Fruit fly (Drosophila melanogaster) whole organism, embryonic: ENCODE measurements around the gene Atg2.
A peak's percentile ranks its signal among the peaks of the same experiment; 100 is the strongest.

ENCODE experiments used
- Atf-2 ChIP-seq: fragments of 200-800 bp; sonication (Bioruptor generic); optimal IDR thresholded peaks from 2 replicates; lab custom pipeline; 2016; ENCODE audit warnings: missing biosample characterization, missing genetic modification characterization
- Awh ChIP-seq: fragments of 200-800 bp; sonication (Bioruptor generic); IDR thresholded peaks from 2 replicates; pipeline ENCODE4, ENCODE4 v1.3.6; 2022; ENCODE audit warnings: missing biosample characterization, missing genetic modification characterization
- Blimp-1 ChIP-seq: fragments of 200-800 bp; sonication (Bioruptor generic); optimal IDR thresholded peaks from 3 replicates; lab custom pipeline; 2018; ENCODE audit warnings: missing biosample characterization, missing genetic modification characterization, mild to moderate bottlenecking, moderate library complexity, missing genetic modification reagents
- CG10147 ChIP-seq: fragments of 200-800 bp; sonication (Bioruptor generic); optimal IDR thresholded peaks from 2 replicates; lab custom pipeline; 2019; ENCODE audit warnings: missing biosample characterization, mild to moderate bottlenecking, missing genetic modification characterization, moderate library complexity
- CG1024 ChIP-seq: fragments of 200-800 bp; sonication (Bioruptor generic); IDR thresholded peaks from 2 replicates; pipeline ENCODE4 v1.3.6; 2022; ENCODE audit warnings: missing biosample characterization, missing genetic modification characterization
- CG11247 ChIP-seq: fragments of 200-800 bp; sonication (Bioruptor generic); IDR thresholded peaks from 2 replicates; pipeline ENCODE4 v1.3.6; 2022; ENCODE audit warnings: missing biosample characterization, missing genetic modification characterization
- CG11696 ChIP-seq: fragments of 200-800 bp; sonication (Bioruptor generic); IDR thresholded peaks from 2 replicates; pipeline ENCODE4 v1.3.6; 2022; ENCODE audit warnings: missing biosample characterization, missing genetic modification characterization
- CG12236 ChIP-seq: fragments of 200-800 bp; sonication (Bioruptor generic); optimal IDR thresholded peaks from 2 replicates; lab custom pipeline; 2016; ENCODE audit warnings: missing biosample characterization, missing genetic modification characterization
- CG12659 ChIP-seq: fragments of 200-800 bp; sonication (Bioruptor generic); optimal IDR thresholded peaks from 3 replicates; lab custom pipeline; 2017; ENCODE audit warnings: mild to moderate bottlenecking, missing biosample characterization, missing genetic modification reagents, missing genetic modification characterization
- CG12769 ChIP-seq: fragments of 200-800 bp; sonication (Bioruptor generic); optimal IDR thresholded peaks from 2 replicates; lab custom pipeline; 2019; ENCODE audit warnings: missing biosample characterization, mild to moderate bottlenecking, missing genetic modification characterization, moderate library complexity
- CG13624 ChIP-seq: fragments of 200-800 bp; sonication (Bioruptor generic); optimal IDR thresholded peaks from 2 replicates; lab custom pipeline; 2016; ENCODE audit warnings: missing biosample characterization, missing genetic modification characterization
- CG14014 ChIP-seq: fragments of 200-800 bp; sonication (Bioruptor generic); IDR thresholded peaks from 2 replicates; pipeline ENCODE4 v1.3.6; 2022; ENCODE audit warnings: missing biosample characterization, missing genetic modification characterization
- CG14441 ChIP-seq: fragments of 200-800 bp; sonication (Bioruptor generic); IDR thresholded peaks from 2 replicates; pipeline ENCODE4 v1.3.6; 2022; ENCODE audit warnings: missing biosample characterization, missing genetic modification characterization
- CG1603 ChIP-seq: fragments of 200-800 bp; sonication (Bioruptor generic); optimal IDR thresholded peaks from 2 replicates; lab custom pipeline; 2019; ENCODE audit warnings: missing biosample characterization, mild to moderate bottlenecking, missing genetic modification characterization, moderate library complexity
- CG17612 ChIP-seq: fragments of 200-800 bp; sonication (Bioruptor generic); IDR thresholded peaks from 2 replicates; pipeline ENCODE4 v1.3.6; 2022; ENCODE audit warnings: missing biosample characterization, missing genetic modification characterization
- CG17829 ChIP-seq: fragments of 200-800 bp; optimal IDR thresholded peaks from 2 replicates; lab custom pipeline; 2019; ENCODE audit warnings: missing biosample characterization, mild to moderate bottlenecking, missing genetic modification characterization, moderate library complexity
- CG31441 ChIP-seq: fragments of 200-800 bp; sonication (Bioruptor generic); IDR thresholded peaks from 2 replicates; pipeline ENCODE4 v1.3.6; 2022; ENCODE audit warnings: missing biosample characterization, missing genetic modification characterization
- CG32532 ChIP-seq: fragments of 200-800 bp; sonication (Bioruptor generic); IDR thresholded peaks from 2 replicates; pipeline ENCODE4 v1.3.6; 2022; ENCODE audit warnings: missing biosample characterization, missing genetic modification characterization
- CG3847 ChIP-seq: fragments of 200-800 bp; sonication (Bioruptor generic); IDR thresholded peaks from 2 replicates; pipeline ENCODE4 v1.3.6; 2022; ENCODE audit warnings: missing biosample characterization, missing genetic modification characterization
- CG3995 ChIP-seq: fragments of 200-800 bp; sonication (Bioruptor generic); optimal IDR thresholded peaks from 3 replicates; lab custom pipeline; 2016; ENCODE audit warnings: missing biosample characterization, missing genetic modification characterization
- CG4404 ChIP-seq: fragments of 200-800 bp; sonication (Bioruptor generic); IDR thresholded peaks from 2 replicates; pipeline ENCODE4 v1.3.6; 2022; ENCODE audit warnings: missing biosample characterization, missing genetic modification characterization
- CG6689 ChIP-seq: fragments of 200-800 bp; sonication (Bioruptor generic); IDR thresholded peaks from 2 replicates; pipeline ENCODE4 v1.3.6; 2022; ENCODE audit warnings: missing biosample characterization, missing genetic modification characterization
- CG6791 ChIP-seq: fragments of 200-800 bp; sonication (Bioruptor generic); IDR thresholded peaks from 3 replicates; pipeline ENCODE4 v1.3.6; 2022; ENCODE audit warnings: missing biosample characterization, missing genetic modification characterization; ENCODE audit not compliant: partially characterized antibody
- CG7928 ChIP-seq: fragments of 200-800 bp; sonication (Bioruptor generic); optimal IDR thresholded peaks from 2 replicates; lab custom pipeline; 2017; ENCODE audit warnings: missing biosample characterization, mild to moderate bottlenecking, missing genetic modification characterization
- CG9215 ChIP-seq: fragments of 200-800 bp; sonication (Bioruptor generic); IDR thresholded peaks from 2 replicates; pipeline ENCODE4 v1.3.6; 2022; ENCODE audit warnings: missing biosample characterization, missing genetic modification characterization
- Camta ChIP-seq: fragments of 200-800 bp; sonication (Bioruptor generic); optimal IDR thresholded peaks from 2 replicates; lab custom pipeline; 2016; ENCODE audit warnings: missing biosample characterization, missing genetic modification characterization
- D ChIP-seq, 2 experiments: fragments of 200-800 bp in 1 of 2; fragments of >200 bp in 1 of 2; sonication (Bioruptor generic) in 1 of 2; optimal IDR thresholded peaks; 2 replicates in 1 of 2; 3 replicates in 1 of 2; lab custom pipeline; 2017; ENCODE audit warnings: mild to moderate bottlenecking in 1 of 2, missing biosample characterization in 1 of 2, missing genetic modification characterization in 1 of 2, missing genetic modification reagents in 1 of 2
- Drgx ChIP-seq: fragments of 200-800 bp; sonication (Bioruptor generic); IDR thresholded peaks from 2 replicates; pipeline ENCODE4 v1.3.6; 2022; ENCODE audit warnings: missing biosample characterization, missing genetic modification characterization
- Gug ChIP-seq: fragments of 200-800 bp; sonication (Bioruptor generic); IDR thresholded peaks from 4 replicates; pipeline ENCODE4 v1.3.6; 2022; ENCODE audit warnings: missing biosample characterization, missing genetic modification characterization
- H2.0 ChIP-seq: fragments of 200-800 bp; sonication (Bioruptor generic); IDR thresholded peaks from 2 replicates; pipeline ENCODE4 v1.3.6; 2022; ENCODE audit warnings: missing biosample characterization, missing genetic modification characterization
- Hr51 ChIP-seq, 2 experiments: fragments of 200-800 bp; sonication (Bioruptor generic); optimal IDR thresholded peaks; 2 replicates in 1 of 2; 3 replicates in 1 of 2; lab custom pipeline; 2016 to 2018; ENCODE audit warnings: missing biosample characterization in 2 of 2, missing genetic modification characterization in 2 of 2, mild to moderate bottlenecking in 1 of 2, moderate library complexity in 1 of 2
- Jarid2 ChIP-seq: fragments of 200-800 bp; sonication (Bioruptor generic); optimal IDR thresholded peaks from 3 replicates; lab custom pipeline; 2017; ENCODE audit warnings: mild to moderate bottlenecking, missing biosample characterization, missing genetic modification reagents, missing genetic modification characterization
- Oli ChIP-seq: fragments of 200-800 bp; sonication (Bioruptor generic); optimal IDR thresholded peaks from 2 replicates; lab custom pipeline; 2018; ENCODE audit warnings: missing biosample characterization, mild to moderate bottlenecking, missing genetic modification characterization, moderate library complexity
- Rfx ChIP-seq: fragments of 200-800 bp; sonication (Bioruptor generic); IDR thresholded peaks from 2 replicates; pipeline ENCODE4 v1.3.6; 2022; ENCODE audit warnings: missing biosample characterization, missing genetic modification characterization
- Ssrp ChIP-seq: fragments of 200-800 bp; sonication (Bioruptor generic); optimal IDR thresholded peaks from 2 replicates; lab custom pipeline; 2018; ENCODE audit warnings: missing biosample characterization, mild to moderate bottlenecking, missing genetic modification characterization, moderate library complexity
- Xrp1 ChIP-seq: fragments of 200-800 bp; sonication (Bioruptor generic); IDR thresholded peaks from 2 replicates; pipeline ENCODE4 v1.3.6; 2022; ENCODE audit warnings: missing biosample characterization, missing genetic modification characterization
- al ChIP-seq: fragments of 200-800 bp; sonication (Bioruptor generic); IDR thresholded peaks from 2 replicates; pipeline ENCODE4 v1.3.6; 2022; ENCODE audit warnings: missing biosample characterization, missing genetic modification characterization
- bowl ChIP-seq: fragments of 200-800 bp; sonication (Bioruptor generic); IDR thresholded peaks from 2 replicates; pipeline ENCODE4 v1.3.6; 2022; ENCODE audit warnings: missing biosample characterization, missing genetic modification characterization
- br ChIP-seq: fragments of >200 bp; optimal IDR thresholded peaks from 2 replicates; lab custom pipeline; 2017
- btn ChIP-seq: fragments of 200-800 bp; sonication (Bioruptor generic); optimal IDR thresholded peaks from 2 replicates; lab custom pipeline; 2016; ENCODE audit warnings: missing biosample characterization, missing genetic modification characterization
- chif ChIP-seq, 2 experiments: fragments of 200-800 bp; sonication (Bioruptor generic); optimal IDR thresholded peaks; 3 replicates each; lab custom pipeline; 2016; ENCODE audit warnings: missing biosample characterization in 2 of 2, missing genetic modification characterization in 2 of 2
- jigr1 ChIP-seq: fragments of 200-800 bp; sonication (Bioruptor generic); IDR thresholded peaks from 3 replicates; pipeline ENCODE4 v1.3.6; 2022; ENCODE audit warnings: missing biosample characterization, missing genetic modification characterization
- ken ChIP-seq: fragments of 200-800 bp; sonication (Bioruptor generic); IDR thresholded peaks from 3 replicates; pipeline ENCODE4 v1.3.6; 2022; ENCODE audit warnings: missing biosample characterization, missing genetic modification characterization
- mam ChIP-seq: fragments of 200-800 bp; sonication (Bioruptor generic); optimal IDR thresholded peaks from 3 replicates; lab custom pipeline; 2016; ENCODE audit warnings: missing biosample characterization, missing genetic modification characterization
- nerfin-1 ChIP-seq: fragments of 200-800 bp; sonication (Bioruptor generic); optimal IDR thresholded peaks from 3 replicates; lab custom pipeline; 2019; ENCODE audit warnings: missing biosample characterization, mild to moderate bottlenecking, missing genetic modification characterization, moderate library complexity
- p53 ChIP-seq: fragments of 200-800 bp; sonication (Bioruptor generic); optimal IDR thresholded peaks from 2 replicates; lab custom pipeline; 2016; ENCODE audit warnings: missing biosample characterization, missing genetic modification characterization
- phol ChIP-seq: fragments of 200-800 bp; sonication (Bioruptor generic); optimal IDR thresholded peaks from 3 replicates; lab custom pipeline; 2018; ENCODE audit warnings: missing biosample characterization, mild to moderate bottlenecking, missing genetic modification characterization, moderate library complexity
- row ChIP-seq: fragments of 200-800 bp; sonication (Bioruptor generic); IDR thresholded peaks from 3 replicates; pipeline ENCODE4 v1.3.6; 2022; ENCODE audit warnings: missing biosample characterization, missing genetic modification characterization
- tin ChIP-seq: fragments of 200-800 bp; sonication (Bioruptor generic); optimal IDR thresholded peaks from 3 replicates; lab custom pipeline; 2016; ENCODE audit warnings: missing biosample characterization, missing genetic modification characterization
- twi ChIP-seq: fragments of 200-800 bp; optimal IDR thresholded peaks from 2 replicates; lab custom pipeline; 2019; ENCODE audit warnings: missing biosample characterization, mild to moderate bottlenecking, missing genetic modification characterization, moderate library complexity
- unpg ChIP-seq: fragments of 200-800 bp; sonication (Bioruptor generic); optimal IDR thresholded peaks from 3 replicates; lab custom pipeline; 2018; ENCODE audit warnings: missing biosample characterization, mild to moderate bottlenecking, missing genetic modification characterization, moderate library complexity

Gene Atg2

dm6 chr3L:2822955-2823354 lies 48.8 kb downstream of the Atg2 start:
- TF ChIP-seq CG17829 (peak; percentile 54), CG9215 (no peak), br (lab: Kevin White, UChicago) (no peak), mam (GFP tag; lab: Kevin White, UChicago) (peak; percentile 25), phol (tag; lab: Kevin White, UChicago) (peak; percentile 44), Xrp1 (GFP tag; lab: Robert Waterston, UW) (peak; percentile 68), CG4404 (GFP tag; lab: Robert Waterston, UW) (peak; percentile 42), Ssrp (peak; percentile 20), CG11247 (no peak), Rfx (GFP tag; lab: Robert Waterston, UW) (peak; percentile 55; the same call in 1 of the 2 replicates), CG1603 (tag; lab: Kevin White, UChicago) (peak; percentile 69), Awh (GFP tag; lab: Robert Waterston, UW) (peak; percentile 68; the same call in 1 of the 2 replicates), D (optimal IDR thresholded peaks at IDR 0.05; lab: Kevin White, UChicago) (no peak), D (GFP tag; optimal IDR thresholded peaks at IDR 0.05; lab: Kevin White, UChicago) (peak; percentile 16), CG11696 (GFP tag; lab: Robert Waterston, UW) (no peak), CG14014 (peak; percentile 56; the same call in 1 of the 2 replicates), CG3847 (GFP tag; lab: Robert Waterston, UW) (no peak), CG6791 (GFP tag; lab: Robert Waterston, UW) (no peak), p53 (GFP tag; lab: Kevin White, UChicago) (no peak), Blimp-1 (GFP tag; lab: Kevin White, UChicago) (peak; percentile 44), CG17612 (no peak), ken (GFP tag; lab: Robert Waterston, UW) (0 out of 3 replicates have a peak, but pooled peaks have one; percentile 39), Jarid2 (GFP tag; lab: Kevin White, UChicago) (no peak), CG32532 (GFP tag; lab: Robert Waterston, UW) (peak; percentile 43; the same call in 1 of the 2 replicates), Atf-2 (no peak), Camta (GFP tag; lab: Kevin White, UChicago) (peak; percentile 8), bowl (no peak), CG1024 (GFP tag; lab: Robert Waterston, UW) (peak; percentile 7; the same call in 1 of the 2 replicates), al (GFP tag; lab: Robert Waterston, UW) (peak; percentile 42; the same call in 1 of the 2 replicates), CG14441 (peak; percentile 34; the same call in 1 of the 2 replicates), twi (tag; lab: Kevin White, UChicago) (no peak), CG6689 (GFP tag; lab: Robert Waterston, UW) (peak; percentile 50; the same call in 1 of the 2 replicates), unpg (GFP tag; lab: Kevin White, UChicago) (peak; percentile 32), CG3995 (GFP tag; lab: Kevin White, UChicago) (no peak), CG7928 (no peak), chif (GFP tag; optimal IDR thresholded peaks at IDR 0.05; lab: Kevin White, UChicago) (peak in 1 of 2 experiments; percentile 7), row (GFP tag; lab: Robert Waterston, UW) (peak; percentile 68), tin (GFP tag; lab: Kevin White, UChicago) (peak; percentile 40), CG10147 (GFP tag; lab: Kevin White, UChicago) (peak; percentile 45), CG12769 (tag; lab: Kevin White, UChicago) (peak; percentile 61), Oli (tag; lab: Kevin White, UChicago) (peak; percentile 18), CG13624 (GFP tag; lab: Kevin White, UChicago) (no peak), Gug (GFP tag; lab: Robert Waterston, UW) (peak; percentile 47; the same call in 1 of the 4 replicates), CG12659 (no peak), Drgx (GFP tag; lab: Robert Waterston, UW) (peak; percentile 94), H2.0 (GFP tag; lab: Robert Waterston, UW) (peak; percentile 31), nerfin-1 (tag; lab: Kevin White, UChicago) (no peak), jigr1 (GFP tag; lab: Robert Waterston, UW) (peak; percentile 54; the same call in 1 of the 3 replicates), CG12236 (GFP tag; lab: Kevin White, UChicago) (no peak), btn (GFP tag; lab: Kevin White, UChicago) (no peak), CG31441 (GFP tag; lab: Robert Waterston, UW) (peak; percentile 54; the same call in 1 of the 2 replicates), Hr51 (GFP tag; optimal IDR thresholded peaks at IDR 0.05; lab: Kevin White, UChicago) (peak in 1 of 2 experiments; percentile 50)
